Fruit fly (Drosophila melanogaster) Kc167 (cell line): ENCODE results near the gene Gclm.

Experiments used
- Sin3A ChIP-seq: fragments of >200 bp; optimal IDR thresholded peaks from 2 replicates; lab custom pipeline; 2018; ENCODE audit warnings: missing external identifiers
- h ChIP-seq: fragments of >200 bp; optimal IDR thresholded peaks from 3 replicates; lab custom pipeline; 2018; ENCODE audit warnings: missing external identifiers
- insv ChIP-seq: fragments of >200 bp; optimal IDR thresholded peaks from 3 replicates; lab custom pipeline; 2018; ENCODE audit warnings: missing external identifiers
- psq ChIP-seq: fragments of >200 bp; optimal IDR thresholded peaks from 2 replicates; lab custom pipeline; 2017; ENCODE audit warnings: missing external identifiers
- ttk ChIP-seq: sonication (Bioruptor generic); optimal IDR thresholded peaks from 2 replicates; lab custom pipeline; 2017; ENCODE audit warnings: missing external identifiers

The Gclm gene

dm6 chr3R:22635684-22636566 is 50.4 kb downstream of the Gclm start:
- TF ChIP-seq ttk (no peak), h (lab: Kevin White, UChicago) (no peak), Sin3A (no peak), psq (no peak), insv (lab: Kevin White, UChicago) (no peak)
